Worm (Caenorhabditis elegans): ENCODE results near the gene mnm-2.

- TF ChIP-seq elt-1 (tag; optimal IDR thresholded peaks at IDR 0.05) (no peak), ama-1 (optimal IDR thresholded peaks at IDR 0.05) (no peak), C34F6.9 (tag; optimal IDR thresholded peaks at IDR 0.05) (no peak), ztf-11 (tag; optimal IDR thresholded peaks at IDR 0.05) (no peak), nhr-12 (tag; optimal IDR thresholded peaks at IDR 0.05) (no peak), mdl-1 (tag; optimal IDR thresholded peaks at IDR 0.05) (no peak), crh-2 (tag; optimal IDR thresholded peaks at IDR 0.05) (no peak)
Measured at ce11 chrX:7404551-7404950, 20.2 kb downstream of the mnm-2 start.

All from whole organism, L2 larva.